Fruit fly (Drosophila melanogaster): ENCODE measurements around the gene Galk.

The Galk gene

dm6 chr3L:8996899-8997685, 11.2 kb upstream of the Galk start (continued):
- TF ChIP-seq Kr (GFP tag; optimal IDR thresholded peaks at IDR 0.05) = no peak
- no peak for TF ChIP-seq CG8089 (GFP tag; optimal IDR thresholded peaks at IDR 0.05)
- no peak for TF ChIP-seq Gsc (GFP tag; IDR thresholded peaks at IDR 0.05)
- no peak for TF ChIP-seq dmrt99B (tag; optimal IDR thresholded peaks at IDR 0.05)
- TF ChIP-seq hkb (optimal IDR thresholded peaks at IDR 0.05) = no peak
- 0 out of 2 replicates have a peak, but pooled peaks have one; percentile 24 for TF ChIP-seq hkb (GFP tag; IDR thresholded peaks at IDR 0.05)
- TF ChIP-seq yki (optimal IDR thresholded peaks at IDR 0.05) = no peak
- no peak for TF ChIP-seq CG31224 (GFP tag; IDR thresholded peaks at IDR 0.05)
- TF ChIP-seq CG8765 (GFP tag; IDR thresholded peaks at IDR 0.05) = no peak
- TF ChIP-seq kay (GFP tag; optimal IDR thresholded peaks at IDR 0.05) = no peak
- TF ChIP-seq grau (tag; optimal IDR thresholded peaks at IDR 0.05) = no peak
- TF ChIP-seq sd (tag; optimal IDR thresholded peaks at IDR 0.05) = no peak
- TF ChIP-seq CG7963 (GFP tag; IDR thresholded peaks at IDR 0.05; ENCODE audit: partially characterized antibody) = no peak
- TF ChIP-seq Chrac-16 (GFP tag; optimal IDR thresholded peaks at IDR 0.05) = no peak
- 0 out of 3 replicates have a peak, but pooled peaks have one; percentile 15 for TF ChIP-seq zfh1 (GFP tag; IDR thresholded peaks at IDR 0.05)
- TF ChIP-seq Drgx (GFP tag; IDR thresholded peaks at IDR 0.05) = peak; percentile 35; the same call in 1 of the 2 replicates
- TF ChIP-seq lov (optimal IDR thresholded peaks at IDR 0.05) = no peak
- 0 out of 3 replicates have a peak, but pooled peaks have one; percentile 48 for TF ChIP-seq lov (GFP tag; IDR thresholded peaks at IDR 0.05)
- no peak for TF ChIP-seq Dbx (GFP tag; IDR thresholded peaks at IDR 0.05)
- peak; percentile 75 for TF ChIP-seq Med (GFP tag)
- 0 out of 2 replicates have a peak, but pooled peaks have one; percentile 24 for TF ChIP-seq Awh (GFP tag; IDR thresholded peaks at IDR 0.05)
- TF ChIP-seq emc (GFP tag; optimal IDR thresholded peaks at IDR 0.05) = no peak
- TF ChIP-seq fu2 (GFP tag; optimal IDR thresholded peaks at IDR 0.05) = no peak
- TF ChIP-seq CG4404 (GFP tag; IDR thresholded peaks at IDR 0.05) = no peak
- no peak for TF ChIP-seq CG3995 (GFP tag; optimal IDR thresholded peaks at IDR 0.05)
- TF ChIP-seq CG1603 (tag; optimal IDR thresholded peaks at IDR 0.05) = no peak
- TF ChIP-seq Optix (GFP tag; IDR thresholded peaks at IDR 0.05) = no peak
- TF ChIP-seq H2.0 (GFP tag; IDR thresholded peaks at IDR 0.05) = no peak
- TF ChIP-seq H15 (GFP tag; IDR thresholded peaks at IDR 0.05) = no peak
- no peak for TF ChIP-seq CG12769 (tag; optimal IDR thresholded peaks at IDR 0.05)
- no peak for TF ChIP-seq tgo (GFP tag; IDR thresholded peaks at IDR 0.05)
- no peak for TF ChIP-seq hb (GFP tag; IDR thresholded peaks at IDR 0.05; ENCODE audit: partially characterized antibody)
- TF ChIP-seq sqz (GFP tag; optimal IDR thresholded peaks at IDR 0.05) = no peak
- no peak for TF ChIP-seq en (GFP tag; optimal IDR thresholded peaks at IDR 0.05)
- TF ChIP-seq shn (GFP tag; optimal IDR thresholded peaks at IDR 0.05) = no peak

DNA sequence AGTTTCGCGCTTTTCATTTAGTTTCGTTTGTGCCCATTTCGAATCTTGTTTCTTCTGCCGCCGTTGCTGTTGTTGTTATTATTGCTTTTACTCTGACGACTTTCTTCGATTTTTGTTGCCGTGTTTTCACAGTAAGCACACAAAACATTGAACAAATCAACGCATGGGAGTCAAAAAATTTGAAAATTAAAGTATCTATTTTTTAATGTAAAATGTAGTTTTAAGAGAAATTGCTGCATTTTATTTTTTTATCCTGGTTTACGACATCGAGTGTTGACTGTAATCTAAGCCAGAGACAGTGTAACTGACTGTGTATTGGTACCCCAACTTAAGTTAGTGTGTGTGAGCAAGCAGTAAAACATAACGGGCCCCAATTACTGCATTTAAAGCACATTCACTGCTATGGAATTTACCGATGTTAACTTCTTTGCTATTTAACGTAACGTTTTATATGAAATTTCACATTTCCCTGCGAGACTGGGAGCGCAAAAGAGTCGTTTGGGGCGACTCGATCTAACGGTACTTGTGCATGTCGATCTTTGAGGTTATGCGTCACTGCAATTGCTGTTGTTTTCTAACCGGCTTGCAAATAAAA, 10.4 kb upstream of the Galk start:
- TF ChIP-seq CG14860 (GFP tag; IDR thresholded peaks at IDR 0.05; ENCODE audit: partially characterized antibody) (no peak), CG9727 (GFP tag; optimal IDR thresholded peaks at IDR 0.05) (peak; percentile 59), CG6689 (GFP tag; IDR thresholded peaks at IDR 0.05) (peak; percentile 70), Lim3 (GFP tag; IDR thresholded peaks at IDR 0.05) (0 out of 2 replicates have a peak, but pooled peaks have one; percentile 13), CG32767 (GFP tag; IDR thresholded peaks at IDR 0.05) (peak; percentile 68; the same call in 1 of the 2 replicates), CG14441 (GFP tag; IDR thresholded peaks at IDR 0.05) (peak; percentile 74), HLH3B (GFP tag; IDR thresholded peaks at IDR 0.05) (peak; percentile 72), CG11695 (GFP tag; IDR thresholded peaks at IDR 0.05) (0 out of 3 replicates have a peak, but pooled peaks have one; percentile 35), dimm (GFP tag; IDR thresholded peaks at IDR 0.05) (peak; percentile 51; the same call in 1 of the 2 replicates), dan (GFP tag; IDR thresholded peaks at IDR 0.05) (no peak), ems (GFP tag; optimal IDR thresholded peaks at IDR 0.05) (peak; percentile 51), danr (GFP tag; IDR thresholded peaks at IDR 0.05) (0 out of 2 replicates have a peak, but pooled peaks have one; percentile 9), Deaf1 (tag; optimal IDR thresholded peaks at IDR 0.05) (no peak), CG12071 (GFP tag; optimal IDR thresholded peaks at IDR 0.05) (no peak), bbx (GFP tag; IDR thresholded peaks at IDR 0.05; ENCODE audit: partially characterized antibody) (no peak), fd96Cb (tag; optimal IDR thresholded peaks at IDR 0.05) (peak; percentile 71), bcd (GFP tag; optimal IDR thresholded peaks at IDR 0.05) (peak; percentile 38)
